Worm (Caenorhabditis elegans): Measurements from ENCODE around the gene hyls-1.
A peak's percentile ranks its signal among the peaks of the same experiment; 100 is the strongest.

Gene hyls-1

DNA sequence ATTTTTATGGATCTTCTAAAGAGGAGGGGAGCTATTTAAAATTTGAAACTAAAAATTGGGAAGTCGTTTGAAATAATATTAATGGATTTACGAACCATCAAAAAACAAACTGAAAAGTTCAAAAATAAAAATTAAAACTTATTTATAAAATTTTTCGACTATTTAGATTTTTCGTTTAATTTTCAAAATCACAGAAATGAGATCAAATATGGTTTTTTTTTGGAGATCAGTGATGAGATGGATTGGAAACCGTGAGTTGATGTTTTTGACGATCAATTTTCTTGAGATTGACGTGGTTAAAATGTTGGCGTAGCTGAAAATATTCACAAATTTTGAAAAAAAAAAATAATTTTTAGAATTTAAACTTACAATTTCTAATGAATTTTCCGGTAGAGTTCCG lies 18.2 kb upstream of the hyls-1 start, which contains the start of gene C13F10.5:
Gene C13F10.5 (minus strand): TSS at position 101 of the 400 bp plus-strand sequence.
- TF ChIP-seq nhr-237 (tag; optimal IDR thresholded peaks at IDR 0.05) = no peak
- TF ChIP-seq F13H6.1 (tag; optimal IDR thresholded peaks at IDR 0.05) = no peak
- no peak for TF ChIP-seq elt-1 (tag; optimal IDR thresholded peaks at IDR 0.05)
- no peak for TF ChIP-seq sem-4 (tag; optimal IDR thresholded peaks at IDR 0.05)
- TF ChIP-seq Y55F3AM.14 (GFP tag; optimal IDR thresholded peaks at IDR 0.05) = no peak
- no peak for TF ChIP-seq snpc-4 (tag; optimal IDR thresholded peaks at IDR 0.05)
- TF ChIP-seq lin-39 (tag; optimal IDR thresholded peaks at IDR 0.05) = no peak
- no peak for TF ChIP-seq mdl-1 (tag; optimal IDR thresholded peaks at IDR 0.05)
- TF ChIP-seq unc-62 (GFP tag; optimal IDR thresholded peaks at IDR 0.05) = no peak
- TF ChIP-seq alr-1 (tag; optimal IDR thresholded peaks at IDR 0.05) = no peak
- no peak for TF ChIP-seq elt-3 (tag; optimal IDR thresholded peaks at IDR 0.05)
- no peak for TF ChIP-seq ztf-1 (GFP tag; conservative IDR thresholded peaks at IDR 0.05)
- no peak for TF ChIP-seq mab-5 (tag; optimal IDR thresholded peaks at IDR 0.05)
- no peak for TF ChIP-seq aly-2 (tag; optimal IDR thresholded peaks at IDR 0.05)
- no peak for TF ChIP-seq nhr-129 (tag; optimal IDR thresholded peaks at IDR 0.05)
- TF ChIP-seq nhr-23 (tag; optimal IDR thresholded peaks at IDR 0.05) = no peak
- no peak for TF ChIP-seq unc-39 (tag; optimal IDR thresholded peaks at IDR 0.05)
- no peak for TF ChIP-seq lin-11 (tag; optimal IDR thresholded peaks at IDR 0.05)
- TF ChIP-seq nhr-77 (tag; optimal IDR thresholded peaks at IDR 0.05) = no peak
- no peak for TF ChIP-seq ztf-4 (tag; optimal IDR thresholded peaks at IDR 0.05)

DNA sequence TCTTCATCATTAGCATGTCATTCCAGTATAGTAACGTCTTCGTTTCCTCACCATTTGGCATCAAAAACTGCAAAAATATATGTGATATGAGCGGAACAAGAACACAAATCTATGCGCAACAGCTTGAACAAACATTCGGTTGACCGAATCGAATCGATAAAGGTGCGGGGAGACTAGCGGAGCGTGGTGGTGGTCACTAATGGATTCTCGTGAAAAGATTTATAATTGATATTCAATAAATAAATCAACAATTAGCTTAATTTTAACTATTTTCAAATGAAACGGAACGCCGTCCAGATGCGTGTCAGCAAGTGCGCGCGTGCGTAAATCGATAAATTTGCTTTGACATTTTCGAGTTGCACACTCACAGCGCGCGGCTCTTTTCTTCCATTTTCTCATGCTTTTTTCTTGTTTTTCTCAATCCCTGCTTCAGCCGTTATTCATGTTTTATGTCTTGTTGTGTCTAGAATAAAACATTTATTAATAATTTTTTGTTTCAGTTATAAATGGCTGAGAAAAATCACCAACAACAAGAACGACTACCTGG lies 16.1 kb upstream of the hyls-1 start, which contains the start of the genes C13F10.8, C13F10.6 and kxd-1:
Gene C13F10.8 (minus strand): TSS at position 51 of the 547 bp plus-strand sequence.
Gene C13F10.6 (minus strand): TSS at position 67 of the 547 bp plus-strand sequence.
Gene kxd-1 (plus strand): TSS at position 497 of the 547 bp plus-strand sequence.
- TF ChIP-seq unc-55 (GFP tag; optimal IDR thresholded peaks at IDR 0.05) (peak; percentile 19), lsy-2 (tag; optimal IDR thresholded peaks at IDR 0.05) (peak in 1 of 2 experiments; percentile 19), ceh-16 (tag; optimal IDR thresholded peaks at IDR 0.05) (no peak), lin-11 (tag; optimal IDR thresholded peaks at IDR 0.05) (no peak), fos-1 (tag; optimal IDR thresholded peaks at IDR 0.05) (peak; percentile 5)

DNA sequence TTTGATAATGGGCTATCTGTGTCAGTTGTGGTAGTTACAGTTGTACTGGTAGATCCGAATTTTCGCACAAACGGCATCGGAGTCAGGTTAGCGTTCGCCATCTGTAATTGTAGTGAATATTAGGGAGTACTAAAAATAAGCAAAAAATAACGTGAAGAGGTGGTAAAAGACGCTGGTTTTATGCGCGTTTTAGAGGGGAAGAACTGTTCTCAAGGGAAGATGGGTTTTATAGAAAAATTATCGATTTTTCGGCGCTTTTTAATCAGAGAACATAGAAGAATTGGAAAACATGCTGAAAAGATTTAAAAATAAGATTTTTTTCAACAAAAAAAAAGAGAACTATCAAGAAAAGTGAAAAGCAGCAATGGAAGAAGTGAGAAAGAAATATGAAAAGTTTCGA lies 14.0 kb upstream of the hyls-1 start, which contains the start of gene C13F10.7:
Gene C13F10.7 (minus strand): TSS at position 101 of the 400 bp plus-strand sequence.
- TF ChIP-seq sem-4 (tag; optimal IDR thresholded peaks at IDR 0.05) = no peak
- TF ChIP-seq sma-3 (GFP tag; optimal IDR thresholded peaks at IDR 0.05) = no peak
- TF ChIP-seq lsy-2 (tag; optimal IDR thresholded peaks at IDR 0.05) = no peak
- no peak for TF ChIP-seq mdl-1 (tag; optimal IDR thresholded peaks at IDR 0.05)
- no peak for TF ChIP-seq mbf-1 (tag; optimal IDR thresholded peaks at IDR 0.05)
- TF ChIP-seq skn-1 (tag; optimal IDR thresholded peaks at IDR 0.05) = no peak
- TF ChIP-seq unc-62 (GFP tag; optimal IDR thresholded peaks at IDR 0.05) = no peak
- TF ChIP-seq Y55F3AM.14 (GFP tag; optimal IDR thresholded peaks at IDR 0.05) = no peak
- TF ChIP-seq mab-5 (tag; optimal IDR thresholded peaks at IDR 0.05) = no peak
- no peak for TF ChIP-seq nhr-25 (tag; optimal IDR thresholded peaks at IDR 0.05)
- TF ChIP-seq ztf-4 (tag; optimal IDR thresholded peaks at IDR 0.05) = no peak
- TF ChIP-seq elt-3 (tag; optimal IDR thresholded peaks at IDR 0.05) = no peak
- no peak for TF ChIP-seq ztf-1 (GFP tag; conservative IDR thresholded peaks at IDR 0.05)
- no peak for TF ChIP-seq R02D3.7 (tag; optimal IDR thresholded peaks at IDR 0.05)
- no peak for TF ChIP-seq ztf-11 (tag; optimal IDR thresholded peaks at IDR 0.05)
- TF ChIP-seq nhr-23 (tag; optimal IDR thresholded peaks at IDR 0.05) = no peak
- TF ChIP-seq lin-13 (GFP tag; optimal IDR thresholded peaks at IDR 0.05) = no peak
- no peak for TF ChIP-seq elt-1 (tag; optimal IDR thresholded peaks at IDR 0.05)
- TF ChIP-seq blmp-1 (tag; optimal IDR thresholded peaks at IDR 0.05; ENCODE audit: insufficient read depth) = no peak
- TF ChIP-seq lin-11 (tag; optimal IDR thresholded peaks at IDR 0.05) = no peak

DNA sequence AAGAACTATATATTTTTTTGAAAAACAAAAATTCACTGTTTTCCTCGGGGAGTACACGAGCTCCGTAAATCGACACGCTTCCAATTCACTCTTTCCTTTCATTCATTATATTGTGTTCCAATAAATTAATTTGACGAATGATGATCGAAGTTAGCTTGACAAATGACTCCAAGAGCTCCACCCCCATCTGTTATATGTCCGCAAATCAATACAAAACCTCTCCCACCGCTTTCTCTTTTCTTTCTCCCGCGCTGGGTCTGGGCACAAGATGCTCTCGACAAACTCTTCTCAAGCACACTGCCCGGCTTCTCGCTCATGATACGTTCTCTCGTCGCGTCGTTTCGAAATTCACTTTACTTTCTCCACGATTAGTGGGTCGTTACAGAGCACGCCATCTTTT lies 13.2 kb upstream of the hyls-1 start, which contains the start of gene C13F10.1:
Gene C13F10.1 (plus strand): TSS at position 138 of the 400 bp plus-strand sequence.
- TF ChIP-seq nhr-129 (tag; optimal IDR thresholded peaks at IDR 0.05) = peak; percentile 2
- TF ChIP-seq Y55F3AM.14 (GFP tag; optimal IDR thresholded peaks at IDR 0.05) = no peak
- TF ChIP-seq alr-1 (tag; optimal IDR thresholded peaks at IDR 0.05) = no peak
- no peak for TF ChIP-seq sma-3 (GFP tag; optimal IDR thresholded peaks at IDR 0.05)
- no peak for TF ChIP-seq nhr-10 (tag; optimal IDR thresholded peaks at IDR 0.05)
- TF ChIP-seq unc-55 (GFP tag; optimal IDR thresholded peaks at IDR 0.05) = peak; percentile 16
- TF ChIP-seq fos-1 (tag; optimal IDR thresholded peaks at IDR 0.05) = no peak
- TF ChIP-seq dmd-4 (tag; optimal IDR thresholded peaks at IDR 0.05) = no peak
- no peak for TF ChIP-seq zag-1 (tag; optimal IDR thresholded peaks at IDR 0.05)
- no peak for TF ChIP-seq lin-39 (tag; optimal IDR thresholded peaks at IDR 0.05)
- TF ChIP-seq lin-11 (tag; optimal IDR thresholded peaks at IDR 0.05) = no peak
- peak; percentile 48 for TF ChIP-seq mab-5 (tag; optimal IDR thresholded peaks at IDR 0.05)
- TF ChIP-seq ama-1 (optimal IDR thresholded peaks at IDR 0.05) = no peak
- no peak for TF ChIP-seq egl-27 (tag; optimal IDR thresholded peaks at IDR 0.05)
- TF ChIP-seq aly-2 (tag; optimal IDR thresholded peaks at IDR 0.05) = no peak
- no peak for TF ChIP-seq elt-1 (tag; optimal IDR thresholded peaks at IDR 0.05)
- TF ChIP-seq C34F6.9 (tag; optimal IDR thresholded peaks at IDR 0.05) = peak; percentile 45
